Worm (Caenorhabditis elegans): ENCODE measurements around the gene R09D1.12.

DNA sequence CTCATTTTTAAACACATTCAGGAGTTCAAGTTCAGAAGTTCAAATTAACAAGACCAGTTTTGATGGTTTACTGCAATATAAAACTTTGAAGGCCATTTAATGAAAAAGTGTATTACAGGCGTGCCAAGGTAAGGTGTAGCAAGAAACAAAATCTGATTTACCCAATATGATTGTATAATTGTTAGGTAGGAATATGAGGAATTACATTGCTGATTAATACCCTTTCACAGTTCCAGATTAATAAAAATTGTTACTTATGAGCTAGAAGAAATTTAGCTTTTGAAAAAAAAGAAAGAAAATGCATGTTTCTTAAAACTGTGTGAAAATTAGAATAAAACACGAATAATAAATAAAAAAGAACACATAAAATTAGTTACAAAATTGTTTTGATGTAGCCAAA, 18.5 kb downstream of the R09D1.12 start, which contains the start of gene kin-15:
- TF ChIP-seq elt-3 (tag; optimal IDR thresholded peaks at IDR 0.05) (no peak), nhr-2 (tag; optimal IDR thresholded peaks at IDR 0.05) (no peak), snpc-4 (tag; optimal IDR thresholded peaks at IDR 0.05) (no peak), nhr-28 (tag; optimal IDR thresholded peaks at IDR 0.05) (no peak), flh-1 (GFP tag; optimal IDR thresholded peaks at IDR 0.05) (no peak), sptf-1 (tag; optimal IDR thresholded peaks at IDR 0.05) (no peak), mls-2 (tag; optimal IDR thresholded peaks at IDR 0.05) (no peak), pha-4 (tag; optimal IDR thresholded peaks at IDR 0.05) (no peak)
